Fruit fly (Drosophila melanogaster) whole organism, wandering third instar larva: ENCODE data around the gene Kmn2.

Experiments
- Abd-B ChIP-seq: fragments of >200 bp; optimal IDR thresholded peaks from 2 replicates; lab custom pipeline; 2017; ENCODE audit warnings: missing biosample characterization, missing genetic modification characterization
- Dfd ChIP-seq: fragments of >200 bp; optimal IDR thresholded peaks from 2 replicates; lab custom pipeline; 2017; ENCODE audit warnings: missing biosample characterization, missing genetic modification characterization
- Hr83 ChIP-seq: fragments of 200-300 bp; sonication (Bioruptor generic); optimal IDR thresholded peaks from 2 replicates; lab custom pipeline; 2016; ENCODE audit warnings: missing biosample characterization, mild to moderate bottlenecking, missing genetic modification characterization, moderate library complexity; ENCODE audit not compliant: poor library complexity, severe bottlenecking
- Rel ChIP-seq, 2 experiments: fragments of 200-800 bp; sonication (Bioruptor generic) in 1 of 2; optimal IDR thresholded peaks; 2 replicates in 1 of 2; 3 replicates in 1 of 2; lab custom pipeline; 2016 to 2019; ENCODE audit warnings: mild to moderate bottlenecking in 2 of 2, missing biosample characterization in 2 of 2, missing genetic modification characterization in 2 of 2, moderate library complexity in 1 of 2
- Vsx2 ChIP-seq: fragments of 200-300, 225-300 bp; sonication (Bioruptor generic); optimal IDR thresholded peaks from 2 replicates; lab custom pipeline; 2018; ENCODE audit warnings: missing biosample characterization, missing genetic modification characterization; ENCODE audit not compliant: partially characterized antibody
- br ChIP-seq: fragments of 200-800 bp; sonication (Bioruptor generic); optimal IDR thresholded peaks from 2 replicates; lab custom pipeline; 2016; ENCODE audit warnings: missing biosample characterization, missing genetic modification characterization
- dmrt93B ChIP-seq: fragments of 200-800 bp; sonication (Bioruptor generic); optimal IDR thresholded peaks from 2 replicates; lab custom pipeline; 2018; ENCODE audit warnings: missing biosample characterization, mild to moderate bottlenecking, missing genetic modification characterization
- ey ChIP-seq: fragments of 200-800 bp; sonication (Bioruptor generic); optimal IDR thresholded peaks from 2 replicates; lab custom pipeline; 2016; ENCODE audit warnings: missing biosample characterization, missing genetic modification characterization
- foxo ChIP-seq, 2 experiments: fragments of 200-800 bp; sonication (Bioruptor generic); optimal IDR thresholded peaks; 2 replicates in 1 of 2; 3 replicates in 1 of 2; lab custom pipeline; 2016 to 2017; ENCODE audit warnings: missing biosample characterization in 2 of 2, missing genetic modification characterization in 2 of 2
- fru ChIP-seq: fragments of 200-800 bp; sonication (Bioruptor generic); optimal IDR thresholded peaks from 3 replicates; lab custom pipeline; 2016; ENCODE audit warnings: missing biosample characterization, mild to moderate bottlenecking, missing genetic modification characterization
- lola ChIP-seq: fragments of >200 bp; optimal IDR thresholded peaks from 2 replicates; lab custom pipeline; 2017; ENCODE audit warnings: missing biosample characterization, missing genetic modification characterization
- psq ChIP-seq: fragments of 200-800 bp; sonication (Bioruptor generic); optimal IDR thresholded peaks from 3 replicates; lab custom pipeline; 2017; ENCODE audit warnings: missing biosample characterization, mild to moderate bottlenecking, missing genetic modification characterization, moderate library complexity
- rgr ChIP-seq: fragments of 200-800 bp; sonication (Bioruptor generic); optimal IDR thresholded peaks from 3 replicates; lab custom pipeline; 2016; ENCODE audit warnings: missing biosample characterization, mild to moderate bottlenecking, missing genetic modification characterization
- usp ChIP-seq: fragments of >200 bp; optimal IDR thresholded peaks from 2 replicates; lab custom pipeline; 2017; ENCODE audit warnings: missing biosample characterization, missing genetic modification characterization

DNA sequence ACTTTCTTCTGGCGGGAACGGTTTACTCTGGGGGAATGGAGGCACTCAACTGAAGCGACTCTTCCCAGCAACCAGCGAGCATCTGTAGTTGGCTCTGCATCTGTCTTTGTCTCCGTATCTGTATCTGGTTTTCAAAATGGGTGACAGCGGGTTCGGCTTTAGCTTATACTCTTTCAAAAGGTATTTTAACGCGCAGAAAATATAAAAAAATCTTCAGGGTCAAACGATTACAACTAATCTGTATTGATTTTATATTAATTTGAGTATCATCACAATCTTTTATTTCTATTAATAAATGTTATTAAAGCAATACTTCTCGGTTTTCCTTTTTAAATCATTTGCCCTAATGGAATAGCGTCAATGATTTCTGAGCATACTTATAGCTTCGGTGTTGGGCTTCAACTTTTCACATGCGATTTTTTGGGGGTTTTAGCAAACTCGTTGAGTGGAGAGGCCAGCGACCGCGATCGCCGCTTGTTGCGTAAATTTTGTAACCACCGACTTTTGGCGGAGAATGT, 28.4 kb upstream of the Kmn2 start, which contains the start of gene ImpE3:
- TF ChIP-seq br (GFP tag; lab: Kevin White, UChicago) (peak; percentile 67), fru (GFP tag; lab: Kevin White, UChicago) (peak; percentile 79), rgr (GFP tag; lab: Kevin White, UChicago) (peak; percentile 66), lola (GFP tag; lab: Kevin White, UChicago) (no peak), usp (no peak), ey (GFP tag; lab: Kevin White, UChicago) (peak; percentile 59), psq (peak; percentile 61), Rel (GFP tag; optimal IDR thresholded peaks at IDR 0.05; lab: Kevin White, UChicago) (peak; percentile 2), Rel (tag; optimal IDR thresholded peaks at IDR 0.05; lab: Kevin White, UChicago) (peak; percentile 96), Hr83 (GFP tag; lab: Kevin White, UChicago) (no peak), Vsx2 (GFP tag; lab: Kevin White, UChicago) (no peak), Abd-B (GFP tag; lab: Kevin White, UChicago) (no peak), dmrt93B (GFP tag; lab: Kevin White, UChicago) (peak; percentile 30), foxo (GFP tag; optimal IDR thresholded peaks at IDR 0.05; lab: Kevin White, UChicago) (peak in 1 of 2 experiments; percentile 76), Dfd (no peak)
